Fruit fly (Drosophila melanogaster) whole organism, wandering third instar larva: ENCODE data around the gene Tip60.

Source experiments
- Abd-B ChIP-seq: fragments of >200 bp; optimal IDR thresholded peaks from 2 replicates; lab custom pipeline; 2017; ENCODE audit warnings: missing biosample characterization, missing genetic modification characterization
- CG32264 ChIP-seq: fragments of 200-800 bp; sonication (Bioruptor generic); optimal IDR thresholded peaks from 2 replicates; lab custom pipeline; 2016; ENCODE audit warnings: missing biosample characterization, missing genetic modification characterization
- CG9705 ChIP-seq: fragments of 200-800 bp; sonication (Bioruptor generic); optimal IDR thresholded peaks from 2 replicates; lab custom pipeline; 2018; ENCODE audit warnings: missing biosample characterization, mild to moderate bottlenecking, missing genetic modification characterization
- CrebA ChIP-seq: fragments of 200-800 bp; sonication (Bioruptor generic); optimal IDR thresholded peaks from 2 replicates; lab custom pipeline; 2016; ENCODE audit warnings: missing biosample characterization, mild to moderate bottlenecking, missing genetic modification characterization, borderline replicate concordance
- Dfd ChIP-seq: fragments of >200 bp; optimal IDR thresholded peaks from 2 replicates; lab custom pipeline; 2017; ENCODE audit warnings: missing biosample characterization, missing genetic modification characterization
- Dif ChIP-seq: fragments of 200-275, 200-300 bp; sonication (Bioruptor generic); optimal IDR thresholded peaks from 2 replicates; lab custom pipeline; 2018; ENCODE audit warnings: missing biosample characterization, missing genetic modification characterization; ENCODE audit not compliant: partially characterized antibody
- GATAd ChIP-seq: sonication (Bioruptor generic); optimal IDR thresholded peaks from 2 replicates; lab custom pipeline; 2016; ENCODE audit warnings: missing biosample characterization, missing genetic modification characterization
- HLH106 ChIP-seq: fragments of 200-800 bp; optimal IDR thresholded peaks from 3 replicates; lab custom pipeline; 2019; ENCODE audit warnings: missing biosample characterization, mild to moderate bottlenecking, missing genetic modification characterization, moderate library complexity
- Hnf4 ChIP-seq: fragments of 200-800 bp; sonication (Bioruptor generic); optimal IDR thresholded peaks from 2 replicates; lab custom pipeline; 2016; ENCODE audit warnings: missing biosample characterization, mild to moderate bottlenecking, missing genetic modification characterization
- Hr78 ChIP-seq: fragments of >200 bp; optimal IDR thresholded peaks from 2 replicates; lab custom pipeline; 2017; ENCODE audit warnings: missing biosample characterization, missing genetic modification characterization
- Hr83 ChIP-seq: fragments of 200-300 bp; sonication (Bioruptor generic); optimal IDR thresholded peaks from 2 replicates; lab custom pipeline; 2016; ENCODE audit warnings: missing biosample characterization, mild to moderate bottlenecking, missing genetic modification characterization, moderate library complexity; ENCODE audit not compliant: poor library complexity, severe bottlenecking
- Jra ChIP-seq: sonication (Bioruptor generic); optimal IDR thresholded peaks from 2 replicates; lab custom pipeline; 2016; ENCODE audit warnings: missing biosample characterization, missing genetic modification characterization
- Mio ChIP-seq: sonication (Bioruptor generic); optimal IDR thresholded peaks from 2 replicates; lab custom pipeline; 2016; ENCODE audit warnings: missing biosample characterization, missing genetic modification characterization
- Myc ChIP-seq: fragments of >200 bp; optimal IDR thresholded peaks from 2 replicates; lab custom pipeline; 2017
- N ChIP-seq: fragments of >200 bp; optimal IDR thresholded peaks from 2 replicates; lab custom pipeline; 2018; ENCODE audit warnings: missing biosample characterization, missing external identifiers, missing genetic modification characterization
- OdsH ChIP-seq: fragments of 200-800 bp; sonication (Bioruptor generic); optimal IDR thresholded peaks from 2 replicates; lab custom pipeline; 2016; ENCODE audit warnings: missing biosample characterization, mild to moderate bottlenecking, missing genetic modification characterization
- Rel ChIP-seq, 2 experiments: fragments of 200-800 bp; sonication (Bioruptor generic) in 1 of 2; optimal IDR thresholded peaks; 2 replicates in 1 of 2; 3 replicates in 1 of 2; lab custom pipeline; 2016 to 2019; ENCODE audit warnings: mild to moderate bottlenecking in 2 of 2, missing biosample characterization in 2 of 2, missing genetic modification characterization in 2 of 2, moderate library complexity in 1 of 2
- Sp1 ChIP-seq: fragments of 200-800 bp; sonication (Bioruptor generic); optimal IDR thresholded peaks from 3 replicates; lab custom pipeline; 2019; ENCODE audit warnings: missing biosample characterization, mild to moderate bottlenecking, missing genetic modification characterization, moderate library complexity
- Vsx2 ChIP-seq: fragments of 200-300, 225-300 bp; sonication (Bioruptor generic); optimal IDR thresholded peaks from 2 replicates; lab custom pipeline; 2018; ENCODE audit warnings: missing biosample characterization, missing genetic modification characterization; ENCODE audit not compliant: partially characterized antibody
- br ChIP-seq: fragments of 200-800 bp; sonication (Bioruptor generic); optimal IDR thresholded peaks from 2 replicates; lab custom pipeline; 2016; ENCODE audit warnings: missing biosample characterization, missing genetic modification characterization
- brk ChIP-seq: fragments of 200-800 bp; sonication (Bioruptor generic); optimal IDR thresholded peaks from 2 replicates; lab custom pipeline; 2016; ENCODE audit warnings: missing biosample characterization, mild to moderate bottlenecking, missing genetic modification characterization
- dl ChIP-seq, 2 experiments: fragments of 175-275, 200-275 bp in 1 of 2; fragments of 200-275 bp in 1 of 2; sonication (Bioruptor generic); optimal IDR thresholded peaks; lab custom pipeline; 2018; ENCODE audit warnings: mild to moderate bottlenecking in 2 of 2, missing biosample characterization in 2 of 2, missing genetic modification characterization in 2 of 2, moderate library complexity in 2 of 2; ENCODE audit not compliant: partially characterized antibody in 2 of 2, insufficient read depth in 1 of 2
- dmrt93B ChIP-seq: fragments of 200-800 bp; sonication (Bioruptor generic); optimal IDR thresholded peaks from 2 replicates; lab custom pipeline; 2018; ENCODE audit warnings: missing biosample characterization, mild to moderate bottlenecking, missing genetic modification characterization
- dsf ChIP-seq: sonication (Bioruptor generic); optimal IDR thresholded peaks from 2 replicates; lab custom pipeline; 2016; ENCODE audit warnings: missing biosample characterization, missing genetic modification characterization, borderline replicate concordance
- ey ChIP-seq: fragments of 200-800 bp; sonication (Bioruptor generic); optimal IDR thresholded peaks from 2 replicates; lab custom pipeline; 2016; ENCODE audit warnings: missing biosample characterization, missing genetic modification characterization
- foxo ChIP-seq, 2 experiments: fragments of 200-800 bp; sonication (Bioruptor generic); optimal IDR thresholded peaks; 2 replicates in 1 of 2; 3 replicates in 1 of 2; lab custom pipeline; 2016 to 2017; ENCODE audit warnings: missing biosample characterization in 2 of 2, missing genetic modification characterization in 2 of 2
- fru ChIP-seq: fragments of 200-800 bp; sonication (Bioruptor generic); optimal IDR thresholded peaks from 3 replicates; lab custom pipeline; 2016; ENCODE audit warnings: missing biosample characterization, mild to moderate bottlenecking, missing genetic modification characterization
- h ChIP-seq: fragments of 200-800 bp; sonication (Bioruptor generic); optimal IDR thresholded peaks from 3 replicates; lab custom pipeline; 2016; ENCODE audit warnings: missing biosample characterization, mild to moderate bottlenecking, missing genetic modification characterization
- jim ChIP-seq: fragments of 175-275, 200-325 bp; sonication (Bioruptor generic); optimal IDR thresholded peaks from 2 replicates; lab custom pipeline; 2016; ENCODE audit warnings: missing biosample characterization, mild to moderate bottlenecking, missing genetic modification characterization
- lola ChIP-seq: fragments of >200 bp; optimal IDR thresholded peaks from 2 replicates; lab custom pipeline; 2017; ENCODE audit warnings: missing biosample characterization, missing genetic modification characterization
- pan ChIP-seq: fragments of >200 bp; optimal IDR thresholded peaks from 2 replicates; lab custom pipeline; 2017
- psq ChIP-seq: fragments of 200-800 bp; sonication (Bioruptor generic); optimal IDR thresholded peaks from 3 replicates; lab custom pipeline; 2017; ENCODE audit warnings: missing biosample characterization, mild to moderate bottlenecking, missing genetic modification characterization, moderate library complexity
- rgr ChIP-seq: fragments of 200-800 bp; sonication (Bioruptor generic); optimal IDR thresholded peaks from 3 replicates; lab custom pipeline; 2016; ENCODE audit warnings: missing biosample characterization, mild to moderate bottlenecking, missing genetic modification characterization
- sage ChIP-seq: fragments of 200-800 bp; sonication (Bioruptor generic); optimal IDR thresholded peaks from 2 replicates; lab custom pipeline; 2016; ENCODE audit warnings: missing biosample characterization, mild to moderate bottlenecking, missing genetic modification characterization
- sv ChIP-seq: fragments of 200-800 bp; sonication (Bioruptor generic); optimal IDR thresholded peaks from 3 replicates; lab custom pipeline; 2016; ENCODE audit warnings: missing biosample characterization, missing genetic modification characterization
- tai ChIP-seq: sonication (Bioruptor generic); optimal IDR thresholded peaks from 2 replicates; lab custom pipeline; 2016; ENCODE audit warnings: missing biosample characterization, missing genetic modification characterization
- usp ChIP-seq: fragments of >200 bp; optimal IDR thresholded peaks from 2 replicates; lab custom pipeline; 2017; ENCODE audit warnings: missing biosample characterization, missing genetic modification characterization
- woc ChIP-seq: sonication (Bioruptor generic); optimal IDR thresholded peaks from 2 replicates; lab custom pipeline; 2016; ENCODE audit warnings: missing biosample characterization, mild to moderate bottlenecking, missing genetic modification characterization

Gene Tip60

dm6 chrX:4106240-4106639, 11.0 kb downstream of the Tip60 start:
- no peak for TF ChIP-seq Dif
- no peak for TF ChIP-seq sage (GFP tag; lab: Kevin White, UChicago)
- no peak for TF ChIP-seq pan (lab: Kevin White, UChicago)
- no peak for TF ChIP-seq Sp1 (GFP tag; lab: Kevin White, UChicago)
- no peak for TF ChIP-seq Abd-B
- TF ChIP-seq tai (GFP tag; lab: Kevin White, UChicago): no peak
- TF ChIP-seq Rel (GFP tag; optimal IDR thresholded peaks at IDR 0.05; lab: Kevin White, UChicago): no peak
- TF ChIP-seq Rel (tag; optimal IDR thresholded peaks at IDR 0.05; lab: Kevin White, UChicago): peak; percentile 21
- TF ChIP-seq, all 38 proteins: peak for 1

dm6 chrX:4105830-4106233, 11.5 kb downstream of the Tip60 start, which contains the start of gene cib:
Gene cib, plus strand, starts transcription at chrX:4106113.
- no peak for TF ChIP-seq Hr83 (GFP tag; lab: Kevin White, UChicago)
- no peak for TF ChIP-seq sv (GFP tag; lab: Kevin White, UChicago)
- no peak for TF ChIP-seq Abd-B
- TF ChIP-seq usp (GFP tag; lab: Kevin White, UChicago): no peak
- TF ChIP-seq pan (lab: Kevin White, UChicago): no peak
- TF ChIP-seq tai (GFP tag; lab: Kevin White, UChicago): no peak
- peak; percentile 66 for TF ChIP-seq fru (GFP tag; lab: Kevin White, UChicago)
- TF ChIP-seq CrebA (GFP tag; lab: Kevin White, UChicago): no peak
- TF ChIP-seq N (GFP tag; lab: Kevin White, UChicago): no peak
- no peak for TF ChIP-seq Rel (GFP tag; optimal IDR thresholded peaks at IDR 0.05; lab: Kevin White, UChicago)
- peak; percentile 74 for TF ChIP-seq Rel (tag; optimal IDR thresholded peaks at IDR 0.05; lab: Kevin White, UChicago)
- TF ChIP-seq Sp1 (GFP tag; lab: Kevin White, UChicago): peak; percentile 62
- TF ChIP-seq br (GFP tag; lab: Kevin White, UChicago): peak; percentile 38
- peak; percentile 28 for TF ChIP-seq CG9705 (GFP tag; lab: Kevin White, UChicago)
- peak; percentile 9 for TF ChIP-seq Myc (lab: Kevin White, UChicago)
- TF ChIP-seq psq (GFP tag; lab: Kevin White, UChicago): peak; percentile 4
- no peak for TF ChIP-seq dsf (GFP tag; lab: Kevin White, UChicago)
- peak; percentile 28 for TF ChIP-seq h (GFP tag; lab: Kevin White, UChicago)
- peak; percentile 13 for TF ChIP-seq HLH106 (tag; lab: Kevin White, UChicago)
- TF ChIP-seq CG32264 (GFP tag; lab: Kevin White, UChicago): no peak
- TF ChIP-seq rgr (GFP tag; lab: Kevin White, UChicago): peak; percentile 65
- TF ChIP-seq jim (GFP tag; lab: Kevin White, UChicago): no peak
- no peak for TF ChIP-seq Hnf4 (GFP tag; lab: Kevin White, UChicago)
- TF ChIP-seq Hr78 (GFP tag; lab: Kevin White, UChicago): no peak
- TF ChIP-seq dmrt93B (GFP tag; lab: Kevin White, UChicago): no peak
- TF ChIP-seq sage (GFP tag; lab: Kevin White, UChicago): no peak
- no peak for TF ChIP-seq lola (GFP tag; lab: Kevin White, UChicago)
- peak in 1 of 2 experiments; percentile 64 for TF ChIP-seq foxo (GFP tag; optimal IDR thresholded peaks at IDR 0.05; lab: Kevin White, UChicago)
- no peak for TF ChIP-seq woc (GFP tag; lab: Kevin White, UChicago)
- TF ChIP-seq dl (GFP tag; optimal IDR thresholded peaks at IDR 0.05; lab: Kevin White, UChicago; ENCODE audit: insufficient read depth in 1 of 2, partially characterized antibody in 2 of 2): no peak
- no peak for TF ChIP-seq Vsx2 (GFP tag; lab: Kevin White, UChicago)
- no peak for TF ChIP-seq brk
- TF ChIP-seq Mio (GFP tag; lab: Kevin White, UChicago): no peak
- TF ChIP-seq Dfd (GFP tag; lab: Kevin White, UChicago): no peak
- TF ChIP-seq OdsH (GFP tag; lab: Kevin White, UChicago): peak; percentile 37
- peak; percentile 36 for TF ChIP-seq Dif
- peak; percentile 7 for TF ChIP-seq Jra (GFP tag; lab: Kevin White, UChicago)
- no peak for TF ChIP-seq GATAd
- TF ChIP-seq ey (GFP tag; lab: Kevin White, UChicago): no peak
